Fruit fly (Drosophila melanogaster): ENCODE results near the gene Prx2.

dm6 chrX:13283940-13284547, 45.6 kb upstream of the Prx2 start:
- TF ChIP-seq Dll (optimal IDR thresholded peaks at IDR 0.05) (no peak), CG8478 (optimal IDR thresholded peaks at IDR 0.05) (no peak), usp (GFP tag; optimal IDR thresholded peaks at IDR 0.05) (no peak), psq (optimal IDR thresholded peaks at IDR 0.05) (no peak), pan (optimal IDR thresholded peaks at IDR 0.05) (no peak), EcR (GFP tag; optimal IDR thresholded peaks at IDR 0.05) (no peak)

All from whole organism.